In genomic region chr3R:7080157-7080916, dm6 we compare ENCODE assay signal across 1 fruit fly cellular context.
TF ChIP-seq lines count a peak whose summit lies in the region.

Ref1 (minus strand) TSS chr3R:7080387.

TF ChIP-seq in whole organism, embryonic, 481 proteins besides CTCF, POLR2A, EP300 and RAD21 (continued from another document):
- TF ChIP-seq hkb (optimal IDR thresholded peaks at IDR 0.05; lab: Kevin White, UChicago) (no peak), hkb (GFP tag; IDR thresholded peaks at IDR 0.05; lab: Robert Waterston, UW) (no peak), CG1024 (GFP tag; IDR thresholded peaks at IDR 0.05; lab: Robert Waterston, UW) (peak; percentile 93), Eip74EF (GFP tag; optimal IDR thresholded peaks at IDR 0.05; lab: Kevin White, UChicago) (no peak), MESR4 (GFP tag; optimal IDR thresholded peaks at IDR 0.05; lab: Kevin White, UChicago) (peak; percentile 94), gem (tag; optimal IDR thresholded peaks at IDR 0.05; lab: Kevin White, UChicago) (no peak)
